Worm (Caenorhabditis elegans) whole organism, young adult: ENCODE results near the gene F53A2.11.
"Not testable (repeated sequence)": the region's sequence is repeated elsewhere in the genome, so short reads cannot be mapped to it uniquely, and the experiment has no call there.

Experiments
- B0019.2 ChIP-seq: fragments of 200-800 bp; sonication (Bioruptor generic); conservative IDR thresholded peaks from 2 replicates; pipeline ENCODE4 v1.3.6; 2022; ENCODE audit warnings: missing genetic modification reagents, missing genetic modification characterization, missing compliant biosample characterization
- B0261.1 ChIP-seq: sonication (generic microtip); optimal IDR thresholded peaks from 2 replicates; lab custom pipeline; 2016; ENCODE audit warnings: mild to moderate bottlenecking, missing genetic modification characterization, moderate library complexity, missing compliant biosample characterization
- D2030.7 ChIP-seq: fragments of 200-800 bp; sonication (Bioruptor generic); IDR thresholded peaks from 2 replicates; pipeline ENCODE4 v1.3.6; 2022; ENCODE audit warnings: missing genetic modification reagents, missing genetic modification characterization, missing compliant biosample characterization
- F55B11.4 ChIP-seq: sonication (generic microtip); optimal IDR thresholded peaks from 2 replicates; lab custom pipeline; 2016; ENCODE audit warnings: missing compliant biosample characterization, missing genetic modification characterization, borderline replicate concordance; ENCODE audit not compliant: insufficient read depth
- F57C9.4 ChIP-seq: sonication (generic microtip); optimal IDR thresholded peaks from 2 replicates; lab custom pipeline; 2017; ENCODE audit warnings: mild to moderate bottlenecking, missing genetic modification characterization, missing compliant biosample characterization
- K11D2.4 ChIP-seq: fragments of 200-800 bp; sonication (Bioruptor generic); IDR thresholded peaks from 2 replicates; pipeline ENCODE4 v1.3.6; 2022; ENCODE audit warnings: missing genetic modification reagents, missing genetic modification characterization, missing compliant biosample characterization
- Y53G8AR.9 ChIP-seq: fragments of 200-800 bp; sonication (Bioruptor generic); conservative IDR thresholded peaks from 2 replicates; pipeline ENCODE4 v1.3.6; 2022; ENCODE audit warnings: missing genetic modification reagents, missing genetic modification characterization, missing compliant biosample characterization
- Y67H2A.10 ChIP-seq: fragments of 200-800 bp; sonication (Bioruptor generic); conservative IDR thresholded peaks from 2 replicates; pipeline ENCODE4 v1.3.6; 2022; ENCODE audit warnings: missing genetic modification reagents, missing genetic modification characterization, missing compliant biosample characterization
- Y79H2A.3 ChIP-seq: fragments of 200-800 bp; sonication (Bioruptor generic); conservative IDR thresholded peaks from 2 replicates; pipeline ENCODE4 v1.3.6; 2022; ENCODE audit warnings: missing genetic modification reagents, missing genetic modification characterization, missing compliant biosample characterization
- Y95B8A.8 ChIP-seq: fragments of 200-800 bp; sonication (Bioruptor generic); IDR thresholded peaks from 2 replicates; pipeline ENCODE4 v1.3.6; 2022; ENCODE audit warnings: missing genetic modification reagents, missing genetic modification characterization, missing compliant biosample characterization
- ama-1 ChIP-seq, 3 experiments: fragments of 150-350 bp in 1 of 3; sonication (generic microtip) in 2 of 3; optimal IDR thresholded peaks; 2 replicates each; lab custom pipeline; 2014 to 2018; ENCODE audit warnings: missing biosample characterization in 2 of 3, missing genetic modification characterization in 2 of 3, missing genetic modification reagents in 2 of 3
- aptf-3 ChIP-seq: fragments of 200-800 bp; sonication (Bioruptor generic); IDR thresholded peaks from 2 replicates; pipeline ENCODE4 v1.3.6; 2022; ENCODE audit warnings: missing genetic modification characterization, missing compliant biosample characterization
- bed-2 ChIP-seq: fragments of 200-800 bp; sonication (Bioruptor generic); IDR thresholded peaks from 2 replicates; pipeline ENCODE4 v1.3.6; 2022; ENCODE audit warnings: missing genetic modification reagents, missing genetic modification characterization, missing compliant biosample characterization
- cebp-1 ChIP-seq, 2 experiments: fragments of 200-800 bp in 1 of 2; sonication (Bioruptor generic) in 1 of 2; sonication (generic microtip) in 1 of 2; IDR thresholded peaks in 1 of 2; optimal IDR thresholded peaks in 1 of 2; 2 replicates each; pipeline versions ENCODE4 v1.3.6 to Lab custom; 2017 to 2022; ENCODE audit warnings: missing compliant biosample characterization in 2 of 2, missing genetic modification characterization in 2 of 2, mild to moderate bottlenecking in 1 of 2, missing genetic modification reagents in 1 of 2, moderate library complexity in 1 of 2
- cebp-2 ChIP-seq: fragments of 200-800 bp; sonication (Bioruptor generic); IDR thresholded peaks from 2 replicates; pipeline ENCODE4 v1.3.6; 2022; ENCODE audit warnings: missing genetic modification characterization, missing compliant biosample characterization
- ceh-100 ChIP-seq: fragments of 200-800 bp; sonication (Bioruptor generic); IDR thresholded peaks from 2 replicates; pipeline ENCODE4 v1.3.6; 2022; ENCODE audit warnings: missing genetic modification reagents, missing genetic modification characterization, missing compliant biosample characterization
- dox-1 ChIP-seq: fragments of 200-800 bp; sonication (Bioruptor generic); IDR thresholded peaks from 2 replicates; pipeline ENCODE4 v1.3.6; 2022; ENCODE audit warnings: missing genetic modification reagents, missing genetic modification characterization, missing compliant biosample characterization
- egl-18 ChIP-seq: fragments of 200-800 bp; sonication (Bioruptor generic); IDR thresholded peaks from 2 replicates; pipeline ENCODE4 v1.3.6; 2022; ENCODE audit warnings: missing genetic modification reagents, missing genetic modification characterization, missing compliant biosample characterization
- egl-44 ChIP-seq: fragments of 200-800 bp; sonication (Bioruptor generic); IDR thresholded peaks from 2 replicates; pipeline ENCODE4 v1.3.6; 2022; ENCODE audit warnings: missing genetic modification reagents, missing genetic modification characterization, missing compliant biosample characterization
- ekl-4 ChIP-seq: fragments of 200-800 bp; sonication (Bioruptor generic); IDR thresholded peaks from 2 replicates; pipeline ENCODE4 v1.3.6; 2022; ENCODE audit warnings: missing genetic modification reagents, missing genetic modification characterization, missing compliant biosample characterization
- hlh-12 ChIP-seq: sonication (generic microtip); optimal IDR thresholded peaks from 2 replicates; lab custom pipeline; 2016; ENCODE audit warnings: missing genetic modification characterization, missing compliant biosample characterization
- hlh-26 ChIP-seq: fragments of 200-800 bp; sonication (Bioruptor generic); conservative IDR thresholded peaks from 2 replicates; pipeline ENCODE4 v1.3.6; 2022; ENCODE audit warnings: missing genetic modification reagents, missing genetic modification characterization, missing compliant biosample characterization
- hmg-1.2 ChIP-seq: fragments of 200-800 bp; sonication (Bioruptor generic); IDR thresholded peaks from 2 replicates; pipeline ENCODE4 v1.3.6; 2022; ENCODE audit warnings: missing genetic modification reagents, missing genetic modification characterization, missing compliant biosample characterization
- hsf-1 ChIP-seq: fragments of 200-800 bp; sonication (Bioruptor generic); IDR thresholded peaks from 2 replicates; pipeline ENCODE4 v1.3.6; 2022; ENCODE audit warnings: missing genetic modification reagents, missing genetic modification characterization, missing compliant biosample characterization
- let-526 ChIP-seq: fragments of 200-800 bp; sonication (Bioruptor generic); IDR thresholded peaks from 2 replicates; pipeline ENCODE4 v1.3.6; 2022; ENCODE audit warnings: missing genetic modification reagents, missing genetic modification characterization, missing compliant biosample characterization
- lin-26 ChIP-seq: fragments of 200-800 bp; sonication (Bioruptor generic); IDR thresholded peaks from 2 replicates; pipeline ENCODE4 v1.3.6; 2022; ENCODE audit warnings: missing genetic modification reagents, missing genetic modification characterization, missing compliant biosample characterization
- lin-40 ChIP-seq: sonication (generic microtip); optimal IDR thresholded peaks from 2 replicates; lab custom pipeline; 2016; ENCODE audit warnings: missing genetic modification characterization, mild to moderate bottlenecking, missing compliant biosample characterization, missing genotype, missing genetic modification reagents
- lin-54 ChIP-seq: fragments of 200-800 bp; sonication (Bioruptor generic); optimal IDR thresholded peaks from 2 replicates; lab custom pipeline; 2018; ENCODE audit warnings: mild to moderate bottlenecking, missing genetic modification characterization, missing compliant biosample characterization
- madf-6 ChIP-seq: fragments of 200-800 bp; sonication (Bioruptor generic); IDR thresholded peaks from 2 replicates; pipeline ENCODE4 v1.3.6; 2022; ENCODE audit warnings: missing genetic modification reagents, missing genetic modification characterization, missing compliant biosample characterization
- mcd-1 ChIP-seq: fragments of 200-800 bp; sonication (Bioruptor generic); IDR thresholded peaks from 2 replicates; pipeline ENCODE4 v1.3.6; 2022; ENCODE audit warnings: missing genetic modification reagents, missing genetic modification characterization, missing compliant biosample characterization
- mes-4 ChIP-seq: sonication (generic microtip); optimal IDR thresholded peaks from 2 replicates; lab custom pipeline; 2016; ENCODE audit warnings: missing genotype, missing genetic modification characterization, missing compliant biosample characterization
- mxl-1 ChIP-seq: sonication (generic microtip); optimal IDR thresholded peaks from 2 replicates; lab custom pipeline; 2016; ENCODE audit warnings: missing genetic modification characterization, missing compliant biosample characterization
- nfyb-1 ChIP-seq: fragments of 200-800 bp; sonication (Bioruptor generic); IDR thresholded peaks from 2 replicates; pipeline ENCODE4 v1.3.6; 2022; ENCODE audit warnings: missing genetic modification reagents, missing genetic modification characterization, missing compliant biosample characterization
- nhr-27 ChIP-seq: fragments of 200-800 bp; sonication (Bioruptor generic); optimal IDR thresholded peaks from 2 replicates; lab custom pipeline; 2018; ENCODE audit warnings: mild to moderate bottlenecking, missing genetic modification characterization, moderate library complexity, missing compliant biosample characterization
- nhr-80 ChIP-seq: sonication (generic microtip); optimal IDR thresholded peaks from 2 replicates; lab custom pipeline; 2016; ENCODE audit warnings: missing genetic modification characterization, missing compliant biosample characterization
- pbrm-1 ChIP-seq: fragments of 200-800 bp; sonication (Bioruptor generic); IDR thresholded peaks from 2 replicates; pipeline ENCODE4 v1.3.6; 2022; ENCODE audit warnings: missing genetic modification reagents, missing genetic modification characterization, missing compliant biosample characterization
- rcor-1 ChIP-seq: fragments of 200-800 bp; sonication (Bioruptor generic); IDR thresholded peaks from 2 replicates; pipeline ENCODE4 v1.3.6; 2022; ENCODE audit warnings: missing genetic modification reagents, missing genetic modification characterization, missing compliant biosample characterization
- snpc-1.3 ChIP-seq: sonication (generic microtip); optimal IDR thresholded peaks from 2 replicates; lab custom pipeline; 2017; ENCODE audit warnings: missing genetic modification characterization, mild to moderate bottlenecking, missing compliant biosample characterization, antibody characterized with exemption, moderate library complexity, missing genotype, missing genetic modification reagents; ENCODE audit not compliant: insufficient read depth
- snpc-3.4 ChIP-seq: sonication (generic microtip); optimal IDR thresholded peaks from 2 replicates; lab custom pipeline; 2017; ENCODE audit warnings: missing genetic modification characterization, mild to moderate bottlenecking, missing compliant biosample characterization, antibody characterized with exemption, moderate library complexity, missing genotype, missing genetic modification reagents
- tlf-1 ChIP-seq: fragments of 200-800 bp; sonication (Bioruptor generic); optimal IDR thresholded peaks from 2 replicates; lab custom pipeline; 2018; ENCODE audit warnings: mild to moderate bottlenecking, missing genetic modification characterization, missing compliant biosample characterization
- zim-3 ChIP-seq: sonication (generic microtip); optimal IDR thresholded peaks from 2 replicates; lab custom pipeline; 2017; ENCODE audit warnings: mild to moderate bottlenecking, missing genetic modification characterization, moderate library complexity, missing compliant biosample characterization
- ztf-25 ChIP-seq: fragments of 200-800 bp; sonication (Bioruptor generic); IDR thresholded peaks from 2 replicates; pipeline ENCODE4 v1.3.6; 2022; ENCODE audit warnings: missing genetic modification reagents, missing genetic modification characterization, missing compliant biosample characterization

Gene F53A2.11

ce11 chrIII:13298722-13299431 lies 23.6 kb downstream of the F53A2.11 start, which contains the start of gene pgm-2 (continued):
- TF ChIP-seq tlf-1 (peak; percentile 37), snpc-1.3 (tag; lab: Kevin White, UChicago) (peak; percentile 7), zim-3 (tag; lab: Kevin White, UChicago) (no peak), lin-54 (GFP tag; lab: Kevin White, UChicago) (no peak), hlh-12 (tag; lab: Kevin White, UChicago) (no peak), hlh-26 (GFP tag; lab: Robert Waterston, UW) (no peak), ama-1 (optimal IDR thresholded peaks at IDR 0.05; lab: Kevin White, UChicago) (no peak), ama-1 (GFP tag; optimal IDR thresholded peaks at IDR 0.05; lab: Kevin White, UChicago) (no peak), Y67H2A.10 (GFP tag; lab: Robert Waterston, UW) (no peak), aptf-3 (GFP tag; lab: Robert Waterston, UW) (no peak), mes-4 (no peak), hsf-1 (no peak), F57C9.4 (tag; lab: Kevin White, UChicago) (no peak), mxl-1 (tag; lab: Kevin White, UChicago) (no peak), Y95B8A.8 (no peak), ekl-4 (GFP tag; lab: Robert Waterston, UW) (no peak), ztf-25 (GFP tag; lab: Robert Waterston, UW) (no peak), B0261.1 (tag; lab: Kevin White, UChicago) (no peak), cebp-1 (GFP tag; IDR thresholded peaks at IDR 0.05; lab: Robert Waterston, UW) (no peak), cebp-1 (tag; optimal IDR thresholded peaks at IDR 0.05; lab: Kevin White, UChicago) (peak; percentile 5), F55B11.4 (tag; lab: Kevin White, UChicago) (no peak), nhr-80 (tag; lab: Kevin White, UChicago) (peak; percentile 45), cebp-2 (GFP tag; lab: Robert Waterston, UW) (no peak), pbrm-1 (no peak), nhr-27 (tag; lab: Kevin White, UChicago) (no peak)

DNA sequence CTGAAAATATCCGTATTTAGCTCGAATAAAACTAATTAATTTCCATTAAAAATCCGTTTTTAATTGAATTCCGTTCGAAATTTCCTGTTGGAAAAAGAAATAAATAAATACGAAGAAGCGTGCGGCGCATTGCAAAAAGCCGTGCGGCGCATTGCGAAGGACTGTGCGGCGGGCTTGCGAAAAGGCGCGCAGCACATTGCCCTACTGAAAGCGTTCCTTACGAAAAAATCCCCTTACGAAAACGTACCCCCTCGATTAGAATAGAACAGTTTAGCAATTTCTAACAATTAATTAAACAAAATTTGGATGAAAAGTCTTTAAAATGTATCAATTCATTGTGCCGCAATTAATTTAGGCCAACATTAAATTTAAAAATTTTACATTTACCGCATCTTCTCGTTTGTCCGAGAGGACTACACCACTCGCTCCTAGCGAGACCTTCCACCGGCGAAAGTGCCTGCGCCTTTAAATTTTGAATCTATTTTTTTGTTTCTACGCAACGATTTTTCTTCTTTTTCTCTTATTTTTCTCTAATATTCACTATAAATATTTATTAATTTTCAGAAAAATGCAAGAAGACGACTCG lies 26.1 kb downstream of the F53A2.11 start, which contains the start of gene npp-18:
TSS of gene npp-18 (plus strand) at position 565 of the 586 bp plus-strand sequence.
- TF ChIP-seq Y79H2A.3 (GFP tag; lab: Robert Waterston, UW): peak; percentile 71; the same call in 1 of the 2 replicates
- TF ChIP-seq egl-18: 0 out of 2 replicates have a peak, but pooled peaks have one; percentile 30
- peak; percentile 65 for TF ChIP-seq lin-26
- peak; percentile 79 for TF ChIP-seq Y67H2A.10 (GFP tag; lab: Robert Waterston, UW)
- TF ChIP-seq lin-40 (tag; lab: Kevin White, UChicago): peak; percentile 49
- 0 out of 2 replicates have a peak, but pooled peaks have one; percentile 31 for TF ChIP-seq let-526 (GFP tag; lab: Robert Waterston, UW)
- TF ChIP-seq snpc-3.4 (tag; lab: Kevin White, UChicago): peak; percentile 1
- TF ChIP-seq madf-6 (GFP tag; lab: Robert Waterston, UW): peak; percentile 66
- peak; percentile 55; the same call in 1 of the 2 replicates for TF ChIP-seq cebp-1 (GFP tag; IDR thresholded peaks at IDR 0.05; lab: Robert Waterston, UW)
- not testable (repeated sequence) for TF ChIP-seq cebp-1 (tag; optimal IDR thresholded peaks at IDR 0.05; lab: Kevin White, UChicago)
- TF ChIP-seq ceh-100 (GFP tag; lab: Robert Waterston, UW): peak; percentile 78
- 0 out of 2 replicates have a peak, but pooled peaks have one; percentile 20 for TF ChIP-seq bed-2 (GFP tag; lab: Robert Waterston, UW)
- TF ChIP-seq ztf-25 (GFP tag; lab: Robert Waterston, UW): peak; percentile 75; the same call in 1 of the 2 replicates
- TF ChIP-seq Y95B8A.8: peak; percentile 82
- TF ChIP-seq hsf-1: 0 out of 2 replicates have a peak, but pooled peaks have one; percentile 5
- peak; percentile 44 for TF ChIP-seq D2030.7 (GFP tag; lab: Robert Waterston, UW)
- 0 out of 2 replicates have a peak, but pooled peaks have one; percentile 35 for TF ChIP-seq B0019.2 (GFP tag; lab: Robert Waterston, UW)
- TF ChIP-seq rcor-1 (GFP tag; lab: Robert Waterston, UW): peak; percentile 48
- TF ChIP-seq dox-1 (GFP tag; lab: Robert Waterston, UW): peak; percentile 93
- TF ChIP-seq nfyb-1 (GFP tag; lab: Robert Waterston, UW): peak; percentile 82
- 0 out of 2 replicates have a peak, but pooled peaks have one; percentile 36 for TF ChIP-seq egl-44 (GFP tag; lab: Robert Waterston, UW)
- TF ChIP-seq lin-54 (GFP tag; lab: Kevin White, UChicago): peak; percentile 59
- TF ChIP-seq Y53G8AR.9: peak; percentile 88
- TF ChIP-seq K11D2.4 (GFP tag; lab: Robert Waterston, UW): peak; percentile 83
- peak; percentile 66 for TF ChIP-seq hmg-1.2
- TF ChIP-seq mcd-1: peak; percentile 84
- peak; percentile 21 for TF ChIP-seq snpc-1.3 (tag; lab: Kevin White, UChicago)
- peak; percentile 70 for TF ChIP-seq ekl-4 (GFP tag; lab: Robert Waterston, UW)
